Worm (Caenorhabditis elegans) whole organism, L4/young adult: ENCODE measurements around the gene srx-66.

ENCODE experiments used
- W03F9.2 ChIP-seq: fragments of 150-350 bp; optimal IDR thresholded peaks from 2 replicates; lab custom pipeline; 2014; ENCODE audit warnings: missing biosample characterization, missing genetic modification characterization
- him-1 ChIP-seq: sonication (generic microtip); optimal IDR thresholded peaks from 2 replicates; lab custom pipeline; 2016; ENCODE audit warnings: missing genotype, missing genetic modification reagents, missing genetic modification characterization, missing compliant biosample characterization

DNA sequence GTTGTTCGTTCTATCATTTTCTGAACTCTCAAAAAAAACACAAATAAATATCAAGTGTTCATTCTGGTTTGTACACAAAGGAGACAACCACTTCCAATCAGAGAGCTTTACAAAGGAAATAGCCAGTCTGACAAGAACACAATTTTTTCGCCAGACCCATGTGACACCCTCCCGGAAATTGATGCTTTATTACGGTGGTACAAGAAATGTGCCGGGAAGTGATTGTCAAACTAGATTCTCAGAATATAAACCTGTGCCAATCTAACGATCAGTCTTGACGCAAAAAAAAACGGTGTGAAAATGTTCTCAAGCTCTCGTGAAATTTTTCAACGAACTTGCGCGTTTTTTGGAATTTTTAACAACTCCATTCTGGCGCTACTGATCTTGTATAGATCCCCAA lies 34.4 kb downstream of the srx-66 start, which contains the start of gene str-247:
- TF ChIP-seq him-1 (tag; lab: Kevin White, UChicago) = no peak
- no peak for TF ChIP-seq W03F9.2
